Worm (Caenorhabditis elegans): ENCODE measurements around the gene ZK54.3.
A peak's percentile ranks its signal among the peaks of the same experiment; 100 is the strongest.
"Not testable (repeated sequence)": the region's sequence is repeated elsewhere in the genome, so short reads cannot be mapped to it uniquely, and the experiment has no call there.

The ZK54.3 gene

ce11 chrX:17442539-17442938 lies 24.3 kb downstream of the ZK54.3 start:
- TF ChIP-seq aptf-3 (GFP tag; IDR thresholded peaks at IDR 0.05), result peak; percentile 97
- TF ChIP-seq B0019.2 (GFP tag; conservative IDR thresholded peaks at IDR 0.05), result peak; percentile 48
- 0 out of 2 replicates have a peak, but pooled peaks have one; percentile 10 for TF ChIP-seq F39B2.1 (GFP tag; IDR thresholded peaks at IDR 0.05)
- TF ChIP-seq K11D2.4 (GFP tag; IDR thresholded peaks at IDR 0.05), result 0 out of 2 replicates have a peak, but pooled peaks have one; percentile 55
- peak; percentile 90 for TF ChIP-seq ztf-6 (GFP tag; IDR thresholded peaks at IDR 0.05)
- peak; percentile 74; the same call in 1 of the 2 replicates for TF ChIP-seq madf-3 (GFP tag; IDR thresholded peaks at IDR 0.05)
- peak; percentile 97 for TF ChIP-seq nhr-120 (GFP tag; IDR thresholded peaks at IDR 0.05)
- TF ChIP-seq attf-6 (GFP tag; IDR thresholded peaks at IDR 0.05), result peak; percentile 70; the same call in 1 of the 2 replicates
- peak; percentile 57; the same call in 1 of the 2 replicates for TF ChIP-seq cebp-1 (GFP tag; IDR thresholded peaks at IDR 0.05)
- TF ChIP-seq cebp-1 (tag; optimal IDR thresholded peaks at IDR 0.05), result not testable (repeated sequence)
- peak; percentile 67; the same call in 1 of the 2 replicates for TF ChIP-seq ekl-4 (GFP tag; IDR thresholded peaks at IDR 0.05)
- TF ChIP-seq Y56A3A.18 (GFP tag; IDR thresholded peaks at IDR 0.05), result peak; percentile 86; the same call in 1 of the 2 replicates
- peak; percentile 85 for TF ChIP-seq sea-2 (GFP tag; IDR thresholded peaks at IDR 0.05)
- TF ChIP-seq lag-1 (GFP tag; IDR thresholded peaks at IDR 0.05), result peak; percentile 96
- peak; percentile 59 for TF ChIP-seq D2030.7 (GFP tag; IDR thresholded peaks at IDR 0.05)
- TF ChIP-seq egl-18 (GFP tag; IDR thresholded peaks at IDR 0.05), result peak; percentile 88; the same call in 1 of the 2 replicates
- TF ChIP-seq Y53G8AR.9 (GFP tag; conservative IDR thresholded peaks at IDR 0.05), result peak; percentile 71; the same call in 1 of the 2 replicates
- TF ChIP-seq madf-6 (GFP tag; IDR thresholded peaks at IDR 0.05), result 0 out of 2 replicates have a peak, but pooled peaks have one; percentile 28
- 0 out of 2 replicates have a peak, but pooled peaks have one; percentile 47 for TF ChIP-seq pbrm-1 (GFP tag; IDR thresholded peaks at IDR 0.05)
- peak; percentile 73; the same call in 1 of the 2 replicates for TF ChIP-seq let-526 (GFP tag; IDR thresholded peaks at IDR 0.05)
- 0 out of 2 replicates have a peak, but pooled peaks have one; percentile 84 for TF ChIP-seq nfya-2 (GFP tag; IDR thresholded peaks at IDR 0.05)
- peak; percentile 79; the same call in 1 of the 2 replicates for TF ChIP-seq egrh-3 (GFP tag; IDR thresholded peaks at IDR 0.05)
- peak; percentile 81; the same call in 1 of the 2 replicates for TF ChIP-seq ztf-25 (GFP tag; IDR thresholded peaks at IDR 0.05)
- TF ChIP-seq C06A6.2 (GFP tag; conservative IDR thresholded peaks at IDR 0.05), result peak; percentile 64; the same call in 1 of the 2 replicates
- TF ChIP-seq nfyb-1 (GFP tag; IDR thresholded peaks at IDR 0.05), result peak; percentile 76
- TF ChIP-seq cebp-2 (GFP tag; IDR thresholded peaks at IDR 0.05), result peak; percentile 99
- TF ChIP-seq aptf-2 (GFP tag; conservative IDR thresholded peaks at IDR 0.05), result peak; percentile 70; the same call in 1 of the 2 replicates
- peak; percentile 92; the same call in 1 of the 2 replicates for TF ChIP-seq ceh-58 (GFP tag; IDR thresholded peaks at IDR 0.05)

- TF ChIP-seq ztf-18 (tag; optimal IDR thresholded peaks at IDR 0.05) (no peak), attf-3 (GFP tag; conservative IDR thresholded peaks at IDR 0.05) (no peak), ztf-6 (GFP tag; IDR thresholded peaks at IDR 0.05) (no peak), unc-62 (GFP tag; optimal IDR thresholded peaks at IDR 0.05) (no peak), nfyb-1 (GFP tag; IDR thresholded peaks at IDR 0.05) (no peak)
Measured at ce11 chrX:17438386-17438785, 28.4 kb downstream of the ZK54.3 start, which contains the start of gene C36E6.8. Gene C36E6.8, plus strand, starts transcription at chrX:17438686.

- TF ChIP-seq hmg-1.2 (GFP tag; IDR thresholded peaks at IDR 0.05) (peak; percentile 33; the same call in 1 of the 2 replicates), nhr-80 (tag; optimal IDR thresholded peaks at IDR 0.05) (peak; percentile 13), ZK185.1 (tag; optimal IDR thresholded peaks at IDR 0.05; ENCODE audit: poor library complexity, severe bottlenecking) (no peak), Y79H2A.3 (GFP tag; conservative IDR thresholded peaks at IDR 0.05) (no peak), hlh-26 (GFP tag; conservative IDR thresholded peaks at IDR 0.05) (no peak), madf-10 (tag; optimal IDR thresholded peaks at IDR 0.05) (peak; percentile 57), snpc-4 (GFP tag; optimal IDR thresholded peaks at IDR 0.05) (peak; percentile 17), snpc-4 (tag; optimal IDR thresholded peaks at IDR 0.05) (peak in 2 of 4 experiments; percentile 66 to 77), F33H1.4 (GFP tag; IDR thresholded peaks at IDR 0.05) (peak; percentile 31; the same call in 1 of the 2 replicates), pha-4 (tag; optimal IDR thresholded peaks at IDR 0.05) (no peak), hsf-1 (GFP tag; IDR thresholded peaks at IDR 0.05) (no peak)
Measured at ce11 chrX:17434234-17434633, 32.6 kb downstream of the ZK54.3 start, which contains the start of gene fubl-3. Gene fubl-3, plus strand, starts transcription at chrX:17434445.
